Worm (Caenorhabditis elegans) whole organism, young adult: ENCODE data around the gene srp-7.

Experiments used
- B0035.1 ChIP-seq: sonication (generic microtip); optimal IDR thresholded peaks from 2 replicates; lab custom pipeline; 2016; ENCODE audit warnings: missing genetic modification characterization, mild to moderate bottlenecking, missing compliant biosample characterization, missing genotype, missing genetic modification reagents
- C17E4.6 ChIP-seq: fragments of 200-800 bp; sonication (Bioruptor generic); IDR thresholded peaks from 2 replicates; pipeline ENCODE4 v1.3.6; 2022; ENCODE audit warnings: missing genetic modification reagents, missing genetic modification characterization, missing compliant biosample characterization
- D2030.7 ChIP-seq: fragments of 200-800 bp; sonication (Bioruptor generic); IDR thresholded peaks from 2 replicates; pipeline ENCODE4 v1.3.6; 2022; ENCODE audit warnings: missing genetic modification reagents, missing genetic modification characterization, missing compliant biosample characterization
- F33H1.4 ChIP-seq: fragments of 200-800 bp; sonication (Bioruptor generic); IDR thresholded peaks from 2 replicates; pipeline ENCODE4 v1.3.6; 2022; ENCODE audit warnings: missing genetic modification reagents, missing genetic modification characterization, missing compliant biosample characterization
- F57A8.1 ChIP-seq: fragments of 200-800 bp; sonication (Bioruptor generic); optimal IDR thresholded peaks from 2 replicates; lab custom pipeline; 2018; ENCODE audit warnings: mild to moderate bottlenecking, missing genetic modification characterization, moderate library complexity, missing compliant biosample characterization
- F57C9.4 ChIP-seq: sonication (generic microtip); optimal IDR thresholded peaks from 2 replicates; lab custom pipeline; 2017; ENCODE audit warnings: mild to moderate bottlenecking, missing genetic modification characterization, missing compliant biosample characterization
- K11D2.4 ChIP-seq: fragments of 200-800 bp; sonication (Bioruptor generic); IDR thresholded peaks from 2 replicates; pipeline ENCODE4 v1.3.6; 2022; ENCODE audit warnings: missing genetic modification reagents, missing genetic modification characterization, missing compliant biosample characterization
- T07F8.4 ChIP-seq: sonication (generic microtip); optimal IDR thresholded peaks from 2 replicates; lab custom pipeline; 2016; ENCODE audit warnings: mild to moderate bottlenecking, missing genetic modification characterization, moderate library complexity, missing compliant biosample characterization
- Y95B8A.8 ChIP-seq: fragments of 200-800 bp; sonication (Bioruptor generic); IDR thresholded peaks from 2 replicates; pipeline ENCODE4 v1.3.6; 2022; ENCODE audit warnings: missing genetic modification reagents, missing genetic modification characterization, missing compliant biosample characterization
- attf-3 ChIP-seq: fragments of 200-800 bp; sonication (Bioruptor generic); conservative IDR thresholded peaks from 2 replicates; pipeline ENCODE4 v1.3.6; 2022; ENCODE audit warnings: missing genetic modification reagents, missing genetic modification characterization, missing compliant biosample characterization
- cebp-1 ChIP-seq, 2 experiments: fragments of 200-800 bp in 1 of 2; sonication (Bioruptor generic) in 1 of 2; sonication (generic microtip) in 1 of 2; IDR thresholded peaks in 1 of 2; optimal IDR thresholded peaks in 1 of 2; 2 replicates each; pipeline versions ENCODE4 v1.3.6 to Lab custom; 2017 to 2022; ENCODE audit warnings: missing compliant biosample characterization in 2 of 2, missing genetic modification characterization in 2 of 2, mild to moderate bottlenecking in 1 of 2, missing genetic modification reagents in 1 of 2, moderate library complexity in 1 of 2
- ceh-100 ChIP-seq: fragments of 200-800 bp; sonication (Bioruptor generic); IDR thresholded peaks from 2 replicates; pipeline ENCODE4 v1.3.6; 2022; ENCODE audit warnings: missing genetic modification reagents, missing genetic modification characterization, missing compliant biosample characterization
- ceh-27 ChIP-seq: fragments of 200-800 bp; sonication (Bioruptor generic); optimal IDR thresholded peaks from 2 replicates; lab custom pipeline; 2018; ENCODE audit warnings: mild to moderate bottlenecking, missing genetic modification characterization, moderate library complexity, missing compliant biosample characterization
- ceh-40 ChIP-seq: fragments of 200-800 bp; sonication (Bioruptor generic); IDR thresholded peaks from 2 replicates; pipeline ENCODE4 v1.3.6; 2022; ENCODE audit warnings: missing genetic modification characterization, missing compliant biosample characterization
- dox-1 ChIP-seq: fragments of 200-800 bp; sonication (Bioruptor generic); IDR thresholded peaks from 2 replicates; pipeline ENCODE4 v1.3.6; 2022; ENCODE audit warnings: missing genetic modification reagents, missing genetic modification characterization, missing compliant biosample characterization
- egrh-3 ChIP-seq: fragments of 200-800 bp; sonication (Bioruptor generic); IDR thresholded peaks from 2 replicates; pipeline ENCODE4 v1.3.6; 2022; ENCODE audit warnings: missing genetic modification reagents, missing genetic modification characterization, missing compliant biosample characterization
- ekl-4 ChIP-seq: fragments of 200-800 bp; sonication (Bioruptor generic); IDR thresholded peaks from 2 replicates; pipeline ENCODE4 v1.3.6; 2022; ENCODE audit warnings: missing genetic modification reagents, missing genetic modification characterization, missing compliant biosample characterization
- ets-4 ChIP-seq: fragments of 200-800 bp; sonication (Bioruptor generic); optimal IDR thresholded peaks from 2 replicates; lab custom pipeline; 2018; ENCODE audit warnings: mild to moderate bottlenecking, missing genetic modification characterization, missing compliant biosample characterization
- fkh-3 ChIP-seq: sonication (generic microtip); optimal IDR thresholded peaks from 2 replicates; lab custom pipeline; 2016; ENCODE audit warnings: mild to moderate bottlenecking, missing genetic modification characterization, missing compliant biosample characterization
- him-1 ChIP-seq: sonication (generic microtip); optimal IDR thresholded peaks from 2 replicates; lab custom pipeline; 2016; ENCODE audit warnings: missing genotype, missing genetic modification reagents, missing genetic modification characterization, missing compliant biosample characterization
- hmg-1.2 ChIP-seq: fragments of 200-800 bp; sonication (Bioruptor generic); IDR thresholded peaks from 2 replicates; pipeline ENCODE4 v1.3.6; 2022; ENCODE audit warnings: missing genetic modification reagents, missing genetic modification characterization, missing compliant biosample characterization
- hsf-1 ChIP-seq: fragments of 200-800 bp; sonication (Bioruptor generic); IDR thresholded peaks from 2 replicates; pipeline ENCODE4 v1.3.6; 2022; ENCODE audit warnings: missing genetic modification reagents, missing genetic modification characterization, missing compliant biosample characterization
- let-526 ChIP-seq: fragments of 200-800 bp; sonication (Bioruptor generic); IDR thresholded peaks from 2 replicates; pipeline ENCODE4 v1.3.6; 2022; ENCODE audit warnings: missing genetic modification reagents, missing genetic modification characterization, missing compliant biosample characterization
- let-607 ChIP-seq, 2 experiments: fragments of 200-800 bp in 1 of 2; sonication (Bioruptor generic) in 1 of 2; sonication (generic microtip) in 1 of 2; optimal IDR thresholded peaks; 2 replicates each; lab custom pipeline; 2016 to 2018; ENCODE audit warnings: mild to moderate bottlenecking in 2 of 2, missing compliant biosample characterization in 2 of 2, missing genetic modification characterization in 2 of 2, moderate library complexity in 2 of 2, missing genotype in 1 of 2
- madf-3 ChIP-seq: fragments of 200-800 bp; sonication (Bioruptor generic); IDR thresholded peaks from 2 replicates; pipeline ENCODE4 v1.3.6; 2022; ENCODE audit warnings: missing genetic modification reagents, missing genetic modification characterization, missing compliant biosample characterization
- mxl-1 ChIP-seq: sonication (generic microtip); optimal IDR thresholded peaks from 2 replicates; lab custom pipeline; 2016; ENCODE audit warnings: missing genetic modification characterization, missing compliant biosample characterization
- nhr-80 ChIP-seq: sonication (generic microtip); optimal IDR thresholded peaks from 2 replicates; lab custom pipeline; 2016; ENCODE audit warnings: missing genetic modification characterization, missing compliant biosample characterization
- pbrm-1 ChIP-seq: fragments of 200-800 bp; sonication (Bioruptor generic); IDR thresholded peaks from 2 replicates; pipeline ENCODE4 v1.3.6; 2022; ENCODE audit warnings: missing genetic modification reagents, missing genetic modification characterization, missing compliant biosample characterization
- rec-8 ChIP-seq, 2 experiments: sonication (generic microtip); optimal IDR thresholded peaks; 2 replicates each; lab custom pipeline; 2016; ENCODE audit warnings: mild to moderate bottlenecking in 2 of 2, missing genetic modification characterization in 2 of 2, missing genetic modification reagents in 2 of 2, missing genotype in 2 of 2, missing biosample characterization in 1 of 2, missing compliant biosample characterization in 1 of 2, moderate library complexity in 1 of 2
- rpc-1 ChIP-seq, 2 experiments: fragments of 150-350 bp in 1 of 2; sonication (generic microtip) in 1 of 2; optimal IDR thresholded peaks; 2 replicates each; lab custom pipeline; 2014 to 2018; ENCODE audit warnings: missing biosample characterization in 1 of 2, missing genetic modification characterization in 1 of 2, missing genetic modification reagents in 1 of 2, missing genotype in 1 of 2
- snpc-3.4 ChIP-seq: sonication (generic microtip); optimal IDR thresholded peaks from 2 replicates; lab custom pipeline; 2017; ENCODE audit warnings: missing genetic modification characterization, mild to moderate bottlenecking, missing compliant biosample characterization, antibody characterized with exemption, moderate library complexity, missing genotype, missing genetic modification reagents
- tbp1 ChIP-seq: fragments of 200-800 bp; sonication (Bioruptor generic); optimal IDR thresholded peaks from 2 replicates; lab custom pipeline; 2018; ENCODE audit warnings: mild to moderate bottlenecking, missing genetic modification characterization, missing compliant biosample characterization
- tlf-1 ChIP-seq: fragments of 200-800 bp; sonication (Bioruptor generic); optimal IDR thresholded peaks from 2 replicates; lab custom pipeline; 2018; ENCODE audit warnings: mild to moderate bottlenecking, missing genetic modification characterization, missing compliant biosample characterization

The srp-7 gene

DNA sequence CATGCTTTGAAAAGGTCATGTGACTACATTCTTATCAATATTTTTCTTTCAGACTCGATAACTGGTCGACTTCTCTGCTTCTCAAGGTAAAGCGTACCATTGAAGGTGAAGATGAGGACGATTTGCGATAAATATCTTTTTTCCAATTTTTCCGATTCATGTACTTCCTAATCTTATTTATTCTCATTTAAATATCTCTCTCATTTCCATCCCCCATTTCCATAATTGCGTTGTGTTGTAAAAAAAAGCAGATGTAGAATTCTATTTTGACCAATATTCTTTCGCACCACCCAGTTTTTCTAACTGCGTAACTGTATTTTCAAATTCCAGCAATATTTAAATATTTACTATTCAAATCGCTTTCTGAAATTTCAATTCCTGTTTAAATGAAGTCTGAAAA is 46.0 kb upstream of the srp-7 start, which contains the start of gene D1014.4:
Gene D1014.4 (plus strand): TSS at position 301 of the 400 bp plus-strand sequence.
- TF ChIP-seq tbp1 (no peak), D2030.7 (GFP tag; lab: Robert Waterston, UW) (no peak), let-526 (GFP tag; lab: Robert Waterston, UW) (no peak), nhr-80 (tag; lab: Kevin White, UChicago) (peak; percentile 14), rpc-1 (optimal IDR thresholded peaks at IDR 0.05; lab: Kevin White, UChicago) (no peak), rpc-1 (tag; optimal IDR thresholded peaks at IDR 0.05; lab: Kevin White, UChicago) (no peak)

DNA sequence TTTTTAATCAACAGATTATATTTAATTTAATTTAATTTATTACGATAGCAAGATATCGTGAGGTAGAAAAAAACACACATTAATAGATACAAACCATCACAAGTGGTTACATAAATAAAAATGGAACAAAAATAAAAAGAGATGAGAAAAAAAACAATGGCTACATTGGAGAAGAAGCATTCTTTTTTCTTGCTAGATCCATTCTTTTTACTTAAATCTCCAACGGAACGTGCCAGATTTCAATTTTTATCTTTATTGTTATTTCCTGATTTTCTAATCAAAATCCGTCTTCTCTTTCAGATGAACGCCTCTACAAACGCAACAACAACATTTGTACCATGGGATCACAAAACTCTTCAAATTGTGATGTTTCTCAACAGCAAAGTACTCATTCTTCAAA is 35.3 kb upstream of the srp-7 start, which contains the start of gene D1014.2:
Gene D1014.2 (plus strand): TSS at position 301 of the 400 bp plus-strand sequence.
- no peak for TF ChIP-seq attf-3
- TF ChIP-seq snpc-3.4 (tag; lab: Kevin White, UChicago) = no peak
- TF ChIP-seq pbrm-1 (GFP tag; lab: Robert Waterston, UW) = no peak
- TF ChIP-seq mxl-1 (tag; lab: Kevin White, UChicago) = no peak
- TF ChIP-seq ceh-40 (GFP tag; lab: Robert Waterston, UW) = no peak
- no peak for TF ChIP-seq tlf-1 (GFP tag; lab: Kevin White, UChicago)

DNA sequence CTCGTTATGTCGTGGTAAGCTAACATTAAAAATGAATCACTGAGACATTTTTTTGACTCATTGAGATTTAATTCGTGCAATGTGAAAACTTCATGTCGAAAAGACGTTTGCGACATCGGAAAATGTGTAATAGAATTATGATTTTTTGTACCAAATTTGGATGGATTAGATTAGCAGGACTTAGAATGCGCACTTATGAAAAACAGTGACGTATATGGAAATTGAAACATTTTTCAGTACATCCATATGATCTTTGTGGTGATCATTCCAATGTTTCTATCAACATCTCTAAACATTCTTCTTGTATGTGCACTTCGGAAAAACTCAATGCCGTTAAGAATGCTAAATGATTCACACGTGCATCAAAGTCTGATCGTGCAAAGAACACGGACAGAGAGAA is 34.4 kb upstream of the srp-7 start:
- TF ChIP-seq Y95B8A.8 (no peak), hsf-1 (GFP tag; lab: Robert Waterston, UW) (no peak), ceh-100 (no peak), mxl-1 (tag; lab: Kevin White, UChicago) (no peak), F57C9.4 (tag; lab: Kevin White, UChicago) (no peak), cebp-1 (GFP tag; IDR thresholded peaks at IDR 0.05; lab: Robert Waterston, UW) (no peak), cebp-1 (tag; optimal IDR thresholded peaks at IDR 0.05; lab: Kevin White, UChicago) (no peak), madf-3 (GFP tag; lab: Robert Waterston, UW) (no peak), C17E4.6 (GFP tag; lab: Robert Waterston, UW) (no peak), ets-4 (GFP tag; lab: Kevin White, UChicago) (no peak), ekl-4 (GFP tag; lab: Robert Waterston, UW) (no peak), fkh-3 (no peak), rec-8 (tag; optimal IDR thresholded peaks at IDR 0.05; lab: Kevin White, UChicago) (no peak), F33H1.4 (GFP tag; lab: Robert Waterston, UW) (no peak), ceh-27 (GFP tag; lab: Kevin White, UChicago) (no peak), T07F8.4 (tag; lab: Kevin White, UChicago) (no peak)

DNA sequence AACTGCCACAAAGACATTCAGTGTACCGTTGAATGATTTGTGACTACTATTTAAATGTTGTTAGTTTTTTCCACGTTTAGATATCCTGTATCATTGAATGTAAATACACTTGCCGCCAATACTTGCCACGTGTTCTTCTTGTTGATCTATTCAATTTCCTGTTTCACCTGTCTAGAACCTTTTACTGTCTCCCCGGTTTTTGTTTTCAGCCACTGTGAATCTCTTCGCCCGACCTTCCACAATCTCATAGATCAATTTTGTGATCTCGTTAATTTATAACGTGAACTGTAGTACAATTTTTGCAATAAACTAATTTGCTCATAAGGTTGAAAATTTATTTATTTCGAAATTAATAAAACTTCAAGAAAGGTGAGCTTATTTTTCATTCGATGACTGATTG is 33.6 kb upstream of the srp-7 start, which contains the start of gene D1014.13:
Gene D1014.13 (plus strand): TSS at position 301 of the 400 bp plus-strand sequence.
- TF ChIP-seq dox-1 (no peak), B0035.1 (tag; lab: Kevin White, UChicago) (no peak), ceh-40 (GFP tag; lab: Robert Waterston, UW) (no peak), let-607 (tag; optimal IDR thresholded peaks at IDR 0.05; lab: Kevin White, UChicago) (no peak), him-1 (tag; lab: Kevin White, UChicago) (no peak), nhr-80 (tag; lab: Kevin White, UChicago) (no peak), cebp-1 (GFP tag; IDR thresholded peaks at IDR 0.05; lab: Robert Waterston, UW) (no peak), cebp-1 (tag; optimal IDR thresholded peaks at IDR 0.05; lab: Kevin White, UChicago) (no peak), rec-8 (tag; optimal IDR thresholded peaks at IDR 0.05; lab: Kevin White, UChicago) (no peak), hmg-1.2 (GFP tag; lab: Robert Waterston, UW) (no peak), egrh-3 (no peak), C17E4.6 (GFP tag; lab: Robert Waterston, UW) (no peak), K11D2.4 (GFP tag; lab: Robert Waterston, UW) (no peak), hsf-1 (GFP tag; lab: Robert Waterston, UW) (no peak), F57A8.1 (GFP tag; lab: Kevin White, UChicago) (no peak)
